Fruit fly (Drosophila melanogaster): Measurements from ENCODE around the gene TM9SF4.

Gene TM9SF4

DNA sequence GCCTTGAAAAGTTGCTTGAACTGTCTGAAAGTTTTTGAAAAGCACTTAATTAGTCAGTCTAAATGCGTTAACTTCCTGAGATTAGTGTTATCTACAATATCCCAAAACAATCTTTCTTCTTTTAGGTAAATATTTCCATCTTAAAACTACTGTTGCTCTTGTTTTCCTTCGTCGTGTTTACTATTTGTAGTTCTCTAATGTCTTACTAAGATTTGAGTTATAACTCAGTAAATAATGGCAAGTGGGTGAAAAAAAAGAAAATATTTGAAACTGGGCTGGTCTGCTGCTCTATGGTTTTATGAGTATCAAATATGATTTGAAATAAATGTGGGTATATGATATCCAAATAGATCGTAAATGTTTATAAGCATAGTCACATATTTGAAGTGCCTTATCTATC lies 54.4 kb downstream of the TM9SF4 start (continued):
- TF ChIP-seq D19B (GFP tag; optimal IDR thresholded peaks at IDR 0.05) (no peak), ind (GFP tag; optimal IDR thresholded peaks at IDR 0.05) (no peak), dmrt99B (tag; optimal IDR thresholded peaks at IDR 0.05) (no peak), CG12155 (GFP tag; optimal IDR thresholded peaks at IDR 0.05) (no peak), bsh (GFP tag; optimal IDR thresholded peaks at IDR 0.05) (no peak), seq (GFP tag; IDR thresholded peaks at IDR 0.05) (no peak), luna (GFP tag; optimal IDR thresholded peaks at IDR 0.05) (no peak), ato (GFP tag; IDR thresholded peaks at IDR 0.05; ENCODE audit: partially characterized antibody) (no peak), gsb-n (tag; optimal IDR thresholded peaks at IDR 0.05) (no peak), peb (GFP tag; IDR thresholded peaks at IDR 0.05) (no peak), Fer1 (GFP tag; optimal IDR thresholded peaks at IDR 0.05) (peak; percentile 35), BtbVII (GFP tag; optimal IDR thresholded peaks at IDR 0.05) (no peak), Asciz (GFP tag; optimal IDR thresholded peaks at IDR 0.05) (no peak), maf-S (GFP tag; optimal IDR thresholded peaks at IDR 0.05) (no peak), CG13296 (GFP tag; optimal IDR thresholded peaks at IDR 0.05) (peak; percentile 8), pb (GFP tag; optimal IDR thresholded peaks at IDR 0.05) (no peak), nau (GFP tag; optimal IDR thresholded peaks at IDR 0.05) (no peak), repo (GFP tag; optimal IDR thresholded peaks at IDR 0.05) (no peak), CG11560 (tag; IDR thresholded peaks at IDR 0.05) (no peak), CG10543 (GFP tag; optimal IDR thresholded peaks at IDR 0.05) (no peak), tin (GFP tag; optimal IDR thresholded peaks at IDR 0.05) (no peak), CG17359 (tag; optimal IDR thresholded peaks at IDR 0.05) (peak; percentile 50), fd102C (GFP tag; optimal IDR thresholded peaks at IDR 0.05) (no peak), CG18599 (GFP tag; optimal IDR thresholded peaks at IDR 0.05) (peak; percentile 23), CG13287 (GFP tag; IDR thresholded peaks at IDR 0.05; ENCODE audit: partially characterized antibody) (no peak), wek (GFP tag; optimal IDR thresholded peaks at IDR 0.05) (peak; percentile 8), CG8924 (tag; optimal IDR thresholded peaks at IDR 0.05) (no peak), kni (GFP tag; optimal IDR thresholded peaks at IDR 0.05) (no peak), sd (tag; optimal IDR thresholded peaks at IDR 0.05) (no peak), gem (tag; optimal IDR thresholded peaks at IDR 0.05) (no peak), Doc2 (GFP tag; IDR thresholded peaks at IDR 0.05) (no peak), CrebB (tag; optimal IDR thresholded peaks at IDR 0.05) (peak; percentile 54), zen2 (GFP tag; IDR thresholded peaks at IDR 0.05; ENCODE audit: partially characterized antibody) (no peak), CG31388 (GFP tag; optimal IDR thresholded peaks at IDR 0.05) (no peak), CG17912 (GFP tag; optimal IDR thresholded peaks at IDR 0.05) (no peak), CG7987 (GFP tag; optimal IDR thresholded peaks at IDR 0.05) (peak; percentile 15), Nf-YA (GFP tag; IDR thresholded peaks at IDR 0.05) (no peak), CG33557 (GFP tag; optimal IDR thresholded peaks at IDR 0.05) (no peak)

dm6 chr2L:13802075-13802639 lies 55.4 kb downstream of the TM9SF4 start:
- TF ChIP-seq CG31388 (GFP tag; optimal IDR thresholded peaks at IDR 0.05) (no peak), HmgD (GFP tag; optimal IDR thresholded peaks at IDR 0.05) (no peak), CG3726 (GFP tag; IDR thresholded peaks at IDR 0.05) (no peak), vvl (GFP tag; IDR thresholded peaks at IDR 0.05) (peak; percentile 46; the same call in 1 of the 2 replicates), Adf1 (GFP tag; IDR thresholded peaks at IDR 0.05) (peak; percentile 22; the same call in 1 of the 2 replicates), gro (GFP tag; optimal IDR thresholded peaks at IDR 0.05) (no peak), Atf6 (GFP tag; IDR thresholded peaks at IDR 0.05) (no peak), Med (GFP tag) (peak; percentile 60), CG10543 (GFP tag; optimal IDR thresholded peaks at IDR 0.05) (peak; percentile 50), CG32532 (GFP tag; IDR thresholded peaks at IDR 0.05) (0 out of 2 replicates have a peak, but pooled peaks have one; percentile 18), cwo (GFP tag; optimal IDR thresholded peaks at IDR 0.05) (peak; percentile 22), YL-1 (GFP tag; optimal IDR thresholded peaks at IDR 0.05) (no peak), Pdp1 (GFP tag; optimal IDR thresholded peaks at IDR 0.05) (peak in 1 of 2 experiments; percentile 45), CG15269 (tag; optimal IDR thresholded peaks at IDR 0.05) (peak; percentile 13), chinmo (GFP tag; IDR thresholded peaks at IDR 0.05; ENCODE audit: partially characterized antibody) (peak; percentile 83; the same call in 3 of the 4 replicates)
